Worm (Caenorhabditis elegans) whole organism, mixed stage, embryonic: ENCODE results near the gene hil-6.
A peak's percentile ranks its signal among the peaks of the same experiment; 100 is the strongest.

Experiments
- drap-1 ChIP-seq: fragments of 200-800 bp; sonication (Bioruptor generic); optimal IDR thresholded peaks from 3 replicates; lab custom pipeline; 2018; ENCODE audit warnings: mild to moderate bottlenecking, missing genetic modification characterization, missing compliant biosample characterization
- elt-1 ChIP-seq: sonication (generic microtip); optimal IDR thresholded peaks from 2 replicates; lab custom pipeline; 2017; ENCODE audit warnings: missing genetic modification characterization, mild to moderate bottlenecking, missing compliant biosample characterization, antibody characterized with exemption, moderate library complexity, borderline replicate concordance; ENCODE audit not compliant: insufficient read depth
- lsy-2 ChIP-seq: fragments of 150-350 bp; optimal IDR thresholded peaks from 2 replicates; lab custom pipeline; 2014; ENCODE audit warnings: missing biosample characterization, missing genetic modification characterization
- mab-5 ChIP-seq: fragments of 150-350 bp; optimal IDR thresholded peaks from 2 replicates; lab custom pipeline; 2014; ENCODE audit warnings: missing biosample characterization, missing genetic modification characterization
- nhr-12 ChIP-seq: fragments of 150-350 bp; optimal IDR thresholded peaks from 2 replicates; lab custom pipeline; 2014; ENCODE audit warnings: missing biosample characterization, missing genetic modification characterization
- nhr-237 ChIP-seq: fragments of 150-350 bp; optimal IDR thresholded peaks from 2 replicates; lab custom pipeline; 2014; ENCODE audit warnings: missing biosample characterization, missing genetic modification characterization
- nhr-28 ChIP-seq: fragments of 150-350 bp; optimal IDR thresholded peaks from 2 replicates; lab custom pipeline; 2014; ENCODE audit warnings: missing biosample characterization, missing genetic modification characterization
- nhr-76 ChIP-seq: sonication (generic microtip); optimal IDR thresholded peaks from 2 replicates; lab custom pipeline; 2017; ENCODE audit warnings: missing biosample characterization, missing genetic modification characterization
- snpc-4 ChIP-seq: fragments of 150-350 bp; optimal IDR thresholded peaks from 2 replicates; lab custom pipeline; 2014; ENCODE audit warnings: missing biosample characterization, missing genetic modification characterization
- unc-39 ChIP-seq: fragments of 150-350 bp; optimal IDR thresholded peaks from 2 replicates; lab custom pipeline; 2014; ENCODE audit warnings: missing biosample characterization, missing genetic modification characterization
- ztf-11 ChIP-seq: fragments of 150-350 bp; optimal IDR thresholded peaks from 2 replicates; lab custom pipeline; 2014; ENCODE audit warnings: missing biosample characterization, missing genetic modification characterization

ce11 chrV:2066780-2067179 is 35.4 kb upstream of the hil-6 start, which contains the start of gene nhr-86:
- TF ChIP-seq nhr-28, result peak; percentile 51
- TF ChIP-seq drap-1 (GFP tag; lab: Kevin White, UChicago), result no peak
- no peak for TF ChIP-seq unc-39
- no peak for TF ChIP-seq nhr-12 (tag; lab: Kevin White, UChicago)
- TF ChIP-seq ztf-11, result no peak
- no peak for TF ChIP-seq mab-5 (tag; lab: Kevin White, UChicago)
- TF ChIP-seq lsy-2 (tag; lab: Kevin White, UChicago), result no peak
- TF ChIP-seq elt-1 (tag; lab: Kevin White, UChicago), result no peak
- no peak for TF ChIP-seq nhr-237 (tag; lab: Kevin White, UChicago)
- no peak for TF ChIP-seq nhr-76
- no peak for TF ChIP-seq snpc-4 (tag; lab: Kevin White, UChicago)
